Fruit fly (Drosophila melanogaster) whole organism, embryonic: ENCODE results near the gene CG42399.

Source experiments
- CG1024 ChIP-seq: fragments of 200-800 bp; sonication (Bioruptor generic); IDR thresholded peaks from 2 replicates; pipeline ENCODE4 v1.3.6; 2022; ENCODE audit warnings: missing biosample characterization, missing genetic modification characterization
- CG10462 ChIP-seq: fragments of 200-800 bp; sonication (Bioruptor generic); optimal IDR thresholded peaks from 2 replicates; lab custom pipeline; 2016; ENCODE audit warnings: missing biosample characterization, missing genetic modification characterization
- CG10543 ChIP-seq: fragments of 200-800 bp; sonication (Bioruptor generic); optimal IDR thresholded peaks from 3 replicates; lab custom pipeline; 2017; ENCODE audit warnings: missing biosample characterization, mild to moderate bottlenecking, missing genetic modification characterization, moderate library complexity
- CG10959 ChIP-seq: fragments of 200-800 bp; sonication (Bioruptor generic); IDR thresholded peaks from 2 replicates; pipeline ENCODE4 v1.3.6; 2022; ENCODE audit warnings: missing biosample characterization, missing genetic modification characterization
- CG11085 ChIP-seq: fragments of 200-800 bp; sonication (Bioruptor generic); IDR thresholded peaks from 2 replicates; pipeline ENCODE4 v1.3.6; 2022; ENCODE audit warnings: missing biosample characterization, missing genetic modification characterization
- CG12769 ChIP-seq: fragments of 200-800 bp; sonication (Bioruptor generic); optimal IDR thresholded peaks from 2 replicates; lab custom pipeline; 2019; ENCODE audit warnings: missing biosample characterization, mild to moderate bottlenecking, missing genetic modification characterization, moderate library complexity
- CG14860 ChIP-seq: fragments of 200-800 bp; sonication (Bioruptor generic); IDR thresholded peaks from 3 replicates; pipeline ENCODE4 v1.3.6; 2022; ENCODE audit warnings: missing biosample characterization, missing genetic modification characterization; ENCODE audit not compliant: partially characterized antibody
- CG14965 ChIP-seq: fragments of 200-800 bp; sonication (Bioruptor generic); optimal IDR thresholded peaks from 2 replicates; lab custom pipeline; 2016; ENCODE audit warnings: missing biosample characterization, missing genetic modification characterization, borderline replicate concordance
- CG15011 ChIP-seq: fragments of 200-800 bp; sonication (Bioruptor generic); optimal IDR thresholded peaks from 3 replicates; lab custom pipeline; 2018; ENCODE audit warnings: missing biosample characterization, mild to moderate bottlenecking, missing genetic modification characterization
- CG17912 ChIP-seq: fragments of 200-800 bp; sonication (Bioruptor generic); optimal IDR thresholded peaks from 2 replicates; lab custom pipeline; 2018; ENCODE audit warnings: missing biosample characterization, mild to moderate bottlenecking, missing genetic modification characterization
- CG1792 ChIP-seq: fragments of 200-800 bp; sonication (Bioruptor generic); optimal IDR thresholded peaks from 2 replicates; lab custom pipeline; 2016; ENCODE audit warnings: missing biosample characterization, missing genetic modification characterization
- CG18599 ChIP-seq: fragments of 200-800 bp; sonication (Bioruptor generic); optimal IDR thresholded peaks from 3 replicates; lab custom pipeline; 2017; ENCODE audit warnings: missing biosample characterization, missing genetic modification characterization, mild to moderate bottlenecking, moderate library complexity, missing genetic modification reagents
- CG34376 ChIP-seq: fragments of 200-800 bp; sonication (Bioruptor generic); optimal IDR thresholded peaks from 2 replicates; lab custom pipeline; 2018; ENCODE audit warnings: missing biosample characterization, mild to moderate bottlenecking, missing genetic modification characterization
- CG3847 ChIP-seq: fragments of 200-800 bp; sonication (Bioruptor generic); IDR thresholded peaks from 2 replicates; pipeline ENCODE4 v1.3.6; 2022; ENCODE audit warnings: missing biosample characterization, missing genetic modification characterization
- CG5953 ChIP-seq: fragments of 200-800 bp; sonication (Bioruptor generic); IDR thresholded peaks from 2 replicates; pipeline ENCODE4 v1.3.6; 2022; ENCODE audit warnings: missing biosample characterization, missing genetic modification characterization
- CG6254 ChIP-seq: fragments of 200-800 bp; sonication (Bioruptor generic); optimal IDR thresholded peaks from 3 replicates; lab custom pipeline; 2017; ENCODE audit warnings: mild to moderate bottlenecking, missing biosample characterization, missing genetic modification reagents, missing genetic modification characterization
- CG7357 ChIP-seq: fragments of 200-800 bp; sonication (Bioruptor generic); IDR thresholded peaks from 3 replicates; pipeline ENCODE4 v1.3.6; 2022; ENCODE audit warnings: missing biosample characterization, missing genetic modification characterization
- CG7987 ChIP-seq: fragments of 200-800 bp; sonication (Bioruptor generic); optimal IDR thresholded peaks from 2 replicates; lab custom pipeline; 2018; ENCODE audit warnings: missing biosample characterization, mild to moderate bottlenecking, missing genetic modification characterization, moderate library complexity
- CTCF ChIP-seq: fragments of 200-800 bp; sonication (Bioruptor generic); optimal IDR thresholded peaks from 2 replicates; lab custom pipeline; 2017; ENCODE audit warnings: missing biosample characterization, mild to moderate bottlenecking, missing genetic modification characterization, moderate library complexity
- Dip2 ChIP-seq: fragments of 200-800 bp; sonication (Bioruptor generic); IDR thresholded peaks from 2 replicates; pipeline ENCODE4 v1.3.6; 2022; ENCODE audit warnings: missing biosample characterization, missing genetic modification characterization
- ERR ChIP-seq: fragments of 200-800 bp; sonication (Bioruptor generic); optimal IDR thresholded peaks from 2 replicates; lab custom pipeline; 2016; ENCODE audit warnings: missing biosample characterization, missing genetic modification characterization
- Ets65A ChIP-seq: fragments of 200-800 bp; sonication (Bioruptor generic); peaks from one replicate; lab custom pipeline; 2016; ENCODE audit warnings: missing biosample characterization, missing genetic modification characterization
- HLH4C ChIP-seq: fragments of 200-800 bp; sonication (Bioruptor generic); IDR thresholded peaks from 3 replicates; pipeline ENCODE4 v1.3.6; 2022; ENCODE audit warnings: missing biosample characterization, missing genetic modification characterization; ENCODE audit not compliant: partially characterized antibody
- Hr78 ChIP-seq, 2 experiments: fragments of 200-800 bp in 1 of 2; fragments of >200 bp in 1 of 2; sonication (Bioruptor generic) in 1 of 2; optimal IDR thresholded peaks; 2 replicates each; lab custom pipeline; 2017 to 2019; ENCODE audit warnings: missing biosample characterization in 2 of 2, missing genetic modification characterization in 2 of 2, mild to moderate bottlenecking in 1 of 2, moderate library complexity in 1 of 2
- Med ChIP-seq: fragments of 200-800 bp; sonication (Bioruptor generic); peaks from one replicate; lab custom pipeline; 2016; ENCODE audit warnings: missing biosample characterization, missing genetic modification characterization, mild to moderate bottlenecking, inconsistent platforms, moderate library complexity
- Pdp1 ChIP-seq, 2 experiments: fragments of 200-800 bp; sonication (Bioruptor generic); optimal IDR thresholded peaks; 3 replicates each; lab custom pipeline; 2016; ENCODE audit warnings: missing biosample characterization in 2 of 2, missing genetic modification characterization in 2 of 2, mild to moderate bottlenecking in 1 of 2, moderate library complexity in 1 of 2
- Sin3A ChIP-seq: fragments of >200 bp; optimal IDR thresholded peaks from 2 replicates; lab custom pipeline; 2018
- caup ChIP-seq: fragments of 200-800 bp; sonication (Bioruptor generic); optimal IDR thresholded peaks from 3 replicates; lab custom pipeline; 2017; ENCODE audit warnings: missing biosample characterization, mild to moderate bottlenecking, missing genetic modification characterization, moderate library complexity; ENCODE audit not compliant: severe bottlenecking
- crp ChIP-seq, 2 experiments: fragments of 200-800 bp; sonication (Bioruptor generic); optimal IDR thresholded peaks; 2 replicates in 1 of 2; 3 replicates in 1 of 2; lab custom pipeline; 2017; ENCODE audit warnings: missing biosample characterization in 2 of 2, missing genetic modification characterization in 2 of 2, mild to moderate bottlenecking in 1 of 2, moderate library complexity in 1 of 2
- cwo ChIP-seq: fragments of 200-800 bp; sonication (Bioruptor generic); optimal IDR thresholded peaks from 3 replicates; lab custom pipeline; 2017; ENCODE audit warnings: missing biosample characterization, missing genetic modification characterization, mild to moderate bottlenecking, moderate library complexity, missing genetic modification reagents
- dysf ChIP-seq: fragments of 200-800 bp; sonication (Bioruptor generic); IDR thresholded peaks from 3 replicates; pipeline ENCODE4 v1.3.6; 2022; ENCODE audit warnings: missing biosample characterization, missing genetic modification characterization
- emc ChIP-seq: fragments of 200-800 bp; sonication (Bioruptor generic); optimal IDR thresholded peaks from 2 replicates; lab custom pipeline; 2016; ENCODE audit warnings: missing biosample characterization, missing genetic modification characterization
- ewg ChIP-seq: fragments of 200-800 bp; sonication (Bioruptor generic); optimal IDR thresholded peaks from 3 replicates; lab custom pipeline; 2017; ENCODE audit warnings: mild to moderate bottlenecking, missing biosample characterization, missing genetic modification reagents, missing genetic modification characterization
- exex ChIP-seq: fragments of 200-800 bp; sonication (Bioruptor generic); optimal IDR thresholded peaks from 4 replicates; lab custom pipeline; 2018; ENCODE audit warnings: missing biosample characterization, mild to moderate bottlenecking, missing genetic modification characterization, moderate library complexity
- eyg ChIP-seq: fragments of 200-800 bp; sonication (Bioruptor generic); optimal IDR thresholded peaks from 3 replicates; lab custom pipeline; 2016; ENCODE audit warnings: missing biosample characterization, missing genetic modification characterization
- gce ChIP-seq: fragments of 200-800 bp; sonication (Bioruptor generic); IDR thresholded peaks from 3 replicates; pipeline ENCODE4 v1.3.6; 2022; ENCODE audit warnings: missing biosample characterization, missing genetic modification characterization
- gem ChIP-seq: fragments of 200-800 bp; sonication (Bioruptor generic); optimal IDR thresholded peaks from 2 replicates; lab custom pipeline; 2019; ENCODE audit warnings: missing biosample characterization, mild to moderate bottlenecking, missing genetic modification characterization, moderate library complexity
- grn ChIP-seq: fragments of 200-800 bp; sonication (Bioruptor generic); optimal IDR thresholded peaks from 3 replicates; lab custom pipeline; 2017; ENCODE audit warnings: missing biosample characterization, missing genetic modification characterization
- lbe ChIP-seq: fragments of 200-800 bp; sonication (Bioruptor generic); optimal IDR thresholded peaks from 2 replicates; lab custom pipeline; 2016; ENCODE audit warnings: missing biosample characterization, mild to moderate bottlenecking, missing genetic modification characterization
- mirr ChIP-seq: fragments of 200-800 bp; sonication (Bioruptor generic); optimal IDR thresholded peaks from 3 replicates; lab custom pipeline; 2018; ENCODE audit warnings: missing biosample characterization, mild to moderate bottlenecking, missing genetic modification characterization
- p53 ChIP-seq: fragments of 200-800 bp; sonication (Bioruptor generic); optimal IDR thresholded peaks from 2 replicates; lab custom pipeline; 2016; ENCODE audit warnings: missing biosample characterization, missing genetic modification characterization
- sens ChIP-seq: fragments of 200-800 bp; sonication (Bioruptor generic); peaks from one replicate; lab custom pipeline; 2016; ENCODE audit warnings: missing biosample characterization, missing genetic modification characterization
- sima ChIP-seq: fragments of 200-800 bp; sonication (Bioruptor generic); optimal IDR thresholded peaks from 2 replicates; lab custom pipeline; 2016; ENCODE audit warnings: missing biosample characterization, missing genetic modification characterization
- so ChIP-seq: fragments of 200-800 bp; sonication (Bioruptor generic); IDR thresholded peaks from 3 replicates; pipeline ENCODE4 v1.3.6; 2022; ENCODE audit warnings: missing biosample characterization, missing genetic modification characterization
- sr ChIP-seq: fragments of 200-800 bp; sonication (Bioruptor generic); IDR thresholded peaks from 3 replicates; pipeline ENCODE4 v1.3.6; 2022; ENCODE audit warnings: missing biosample characterization, missing genetic modification characterization
- sug ChIP-seq: fragments of 200-800 bp; optimal IDR thresholded peaks from 2 replicates; lab custom pipeline; 2019; ENCODE audit warnings: missing biosample characterization, mild to moderate bottlenecking, missing genetic modification characterization, moderate library complexity
- tna ChIP-seq: fragments of 200-800 bp; sonication (Bioruptor generic); IDR thresholded peaks from 2 replicates; pipeline ENCODE4 v1.3.6; 2022; ENCODE audit warnings: missing biosample characterization, missing genetic modification characterization; ENCODE audit not compliant: partially characterized antibody
- zen2 ChIP-seq: fragments of 200-800 bp; sonication (Bioruptor generic); IDR thresholded peaks from 3 replicates; pipeline ENCODE4 v1.3.6; 2022; ENCODE audit warnings: missing biosample characterization, missing genetic modification characterization; ENCODE audit not compliant: partially characterized antibody

Gene CG42399

dm6 chr2L:136747-137709, 16.1 kb downstream of the CG42399 start:
- TF ChIP-seq CG12769 (peak; percentile 81), CG10543 (GFP tag; lab: Kevin White, UChicago) (peak; percentile 18), CTCF (GFP tag; lab: Kevin White, UChicago) (no peak), Pdp1 (GFP tag; optimal IDR thresholded peaks at IDR 0.05; lab: Kevin White, UChicago) (peak in 1 of 2 experiments; percentile 71), CG7987 (peak; percentile 79), CG17912 (GFP tag; lab: Kevin White, UChicago) (no peak), dysf (GFP tag; lab: Robert Waterston, UW) (0 out of 3 replicates have a peak, but pooled peaks have one; percentile 13), tna (GFP tag; lab: Robert Waterston, UW) (0 out of 2 replicates have a peak, but pooled peaks have one; percentile 14), sr (GFP tag; lab: Robert Waterston, UW) (0 out of 3 replicates have a peak, but pooled peaks have one; percentile 37), emc (GFP tag; lab: Kevin White, UChicago) (no peak), Ets65A (GFP tag; lab: Kevin White, UChicago) (peak; percentile 65), CG5953 (0 out of 2 replicates have a peak, but pooled peaks have one; percentile 22), exex (tag; lab: Kevin White, UChicago) (peak; percentile 96), ewg (GFP tag; lab: Kevin White, UChicago) (no peak), Sin3A (lab: Kevin White, UChicago) (no peak), CG14965 (GFP tag; lab: Kevin White, UChicago) (no peak), mirr (GFP tag; lab: Kevin White, UChicago) (peak; percentile 82), CG10462 (GFP tag; lab: Kevin White, UChicago) (no peak), CG10959 (GFP tag; lab: Robert Waterston, UW) (no peak), CG34376 (GFP tag; lab: Kevin White, UChicago) (peak; percentile 74), caup (GFP tag; lab: Kevin White, UChicago) (peak; percentile 16), eyg (GFP tag; lab: Kevin White, UChicago) (no peak), sens (GFP tag; lab: Kevin White, UChicago) (peak; percentile 64), ERR (GFP tag; lab: Kevin White, UChicago) (no peak), zen2 (GFP tag; lab: Robert Waterston, UW) (no peak), sima (GFP tag; lab: Kevin White, UChicago) (no peak), CG6254 (GFP tag; lab: Kevin White, UChicago) (no peak), HLH4C (no peak), Med (peak; percentile 53), so (GFP tag; lab: Robert Waterston, UW) (0 out of 3 replicates have a peak, but pooled peaks have one; percentile 58), CG14860 (no peak), Dip2 (GFP tag; lab: Robert Waterston, UW) (no peak), lbe (GFP tag; lab: Kevin White, UChicago) (peak; percentile 9), gce (GFP tag; lab: Robert Waterston, UW) (0 out of 3 replicates have a peak, but pooled peaks have one; percentile 26), CG1024 (0 out of 2 replicates have a peak, but pooled peaks have one; percentile 9), cwo (peak; percentile 35), CG1792 (GFP tag; lab: Kevin White, UChicago) (no peak), CG7357 (no peak), sug (peak; percentile 69), p53 (GFP tag; lab: Kevin White, UChicago) (no peak), Hr78 (GFP tag; optimal IDR thresholded peaks at IDR 0.05; lab: Kevin White, UChicago) (peak in 1 of 2 experiments; percentile 55), CG15011 (no peak), CG18599 (GFP tag; lab: Kevin White, UChicago) (peak; percentile 20), CG3847 (GFP tag; lab: Robert Waterston, UW) (peak; percentile 14; the same call in 1 of the 2 replicates), CG11085 (GFP tag; lab: Robert Waterston, UW) (no peak), gem (tag; lab: Kevin White, UChicago) (no peak), crp (GFP tag; optimal IDR thresholded peaks at IDR 0.05; lab: Kevin White, UChicago) (no peak), grn (GFP tag; lab: Kevin White, UChicago) (peak; percentile 67)
